Worm (Caenorhabditis elegans) whole organism, L1 larva: Measurements from ENCODE around the gene F44E2.10.

Experiments used
- C04F5.9 ChIP-seq: sonication (generic microtip); optimal IDR thresholded peaks from 2 replicates; lab custom pipeline; 2016; ENCODE audit warnings: missing genetic modification characterization, missing compliant biosample characterization
- C16A3.4 ChIP-seq: fragments of 150-350 bp; optimal IDR thresholded peaks from 2 replicates; lab custom pipeline; 2014; ENCODE audit warnings: missing biosample characterization, missing genetic modification characterization
- C34B4.2 ChIP-seq: sonication (generic microtip); optimal IDR thresholded peaks from 2 replicates; lab custom pipeline; 2017; ENCODE audit warnings: mild to moderate bottlenecking, missing genetic modification characterization, missing compliant biosample characterization
- F16B12.6 ChIP-seq: fragments of 150-350 bp; optimal IDR thresholded peaks from 2 replicates; lab custom pipeline; 2014; ENCODE audit warnings: missing biosample characterization, missing genetic modification characterization
- aha-1 ChIP-seq: fragments of 150-350 bp; optimal IDR thresholded peaks from 2 replicates; lab custom pipeline; 2014; ENCODE audit warnings: missing biosample characterization, missing genetic modification characterization
- alr-1 ChIP-seq: fragments of 200-800 bp; sonication (Bioruptor generic); optimal IDR thresholded peaks from 2 replicates; lab custom pipeline; 2018; ENCODE audit warnings: borderline replicate concordance, mild to moderate bottlenecking, missing genetic modification characterization, missing compliant biosample characterization
- ama-1 ChIP-seq: fragments of 150-350 bp; optimal IDR thresholded peaks from 2 replicates; lab custom pipeline; 2014
- blmp-1 ChIP-seq: fragments of 150-350 bp; optimal IDR thresholded peaks from 2 replicates; lab custom pipeline; 2014; ENCODE audit warnings: missing biosample characterization, missing genetic modification characterization
- ceh-8 ChIP-seq: fragments of 200-800 bp; sonication (Bioruptor generic); optimal IDR thresholded peaks from 2 replicates; lab custom pipeline; 2018; ENCODE audit warnings: mild to moderate bottlenecking, missing genetic modification characterization, moderate library complexity, missing compliant biosample characterization
- ceh-90 ChIP-seq: sonication (generic microtip); optimal IDR thresholded peaks from 2 replicates; lab custom pipeline; 2016; ENCODE audit warnings: missing genetic modification characterization, missing compliant biosample characterization
- ces-1 ChIP-seq: fragments of 150-350 bp; optimal IDR thresholded peaks from 2 replicates; lab custom pipeline; 2014; ENCODE audit warnings: missing biosample characterization, missing genetic modification reagents, missing genetic modification characterization
- dsc-1 ChIP-seq: sonication (generic microtip); optimal IDR thresholded peaks from 2 replicates; lab custom pipeline; 2016; ENCODE audit warnings: mild to moderate bottlenecking, missing genetic modification characterization, missing compliant biosample characterization
- efl-1 ChIP-seq, 4 experiments: fragments of 150-350 bp; optimal IDR thresholded peaks in 3 of 4; peaks in 1 of 4; 1 replicate in 1 of 4; 2 replicates in 3 of 4; lab custom pipeline; 2014; ENCODE audit warnings: missing biosample characterization in 2 of 4, missing genetic modification characterization in 2 of 4, missing genetic modification reagents in 2 of 4
- efl-3 ChIP-seq: fragments of 200-800 bp; sonication (Bioruptor generic); optimal IDR thresholded peaks from 2 replicates; lab custom pipeline; 2018; ENCODE audit warnings: mild to moderate bottlenecking, missing genetic modification characterization, missing compliant biosample characterization
- egl-13 ChIP-seq: sonication (generic microtip); optimal IDR thresholded peaks from 2 replicates; lab custom pipeline; 2016; ENCODE audit warnings: missing genotype, missing genetic modification reagents, missing genetic modification characterization, missing compliant biosample characterization
- elt-2 ChIP-seq: sonication (generic microtip); optimal IDR thresholded peaks from 2 replicates; lab custom pipeline; 2016; ENCODE audit warnings: missing genetic modification characterization, mild to moderate bottlenecking, inconsistent platforms, missing compliant biosample characterization, missing genetic modification reagents
- fkh-10 ChIP-seq: sonication (generic microtip); optimal IDR thresholded peaks from 2 replicates; lab custom pipeline; 2017; ENCODE audit warnings: missing biosample characterization, missing genetic modification reagents, missing genetic modification characterization
- fkh-8 ChIP-seq: sonication (generic microtip); optimal IDR thresholded peaks from 2 replicates; lab custom pipeline; 2016; ENCODE audit warnings: mild to moderate bottlenecking, missing genetic modification characterization, missing compliant biosample characterization
- fos-1 ChIP-seq: fragments of 150-350 bp; optimal IDR thresholded peaks from 2 replicates; lab custom pipeline; 2014; ENCODE audit warnings: missing biosample characterization, missing genetic modification characterization
- grh-1 ChIP-seq: fragments of 200-800 bp; sonication (Bioruptor generic); IDR thresholded peaks from 2 replicates; pipeline ENCODE4 v1.3.6; 2022; ENCODE audit warnings: missing genetic modification reagents, missing genetic modification characterization, missing compliant biosample characterization
- hpl-2 ChIP-seq: fragments of 150-350 bp; optimal IDR thresholded peaks from 2 replicates; lab custom pipeline; 2014; ENCODE audit warnings: missing biosample characterization, missing genetic modification reagents, missing genetic modification characterization
- irx-1 ChIP-seq: sonication (generic microtip); optimal IDR thresholded peaks from 2 replicates; lab custom pipeline; 2016; ENCODE audit warnings: missing genetic modification characterization, missing compliant biosample characterization
- isw-1 ChIP-seq: fragments of 200-800 bp; sonication (Bioruptor generic); IDR thresholded peaks from 2 replicates; pipeline ENCODE4 v1.3.6; 2022; ENCODE audit warnings: missing genetic modification characterization, missing compliant biosample characterization
- jun-1 ChIP-seq: fragments of 150-350 bp; optimal IDR thresholded peaks from 2 replicates; lab custom pipeline; 2014; ENCODE audit warnings: missing biosample characterization, missing genetic modification reagents, missing genetic modification characterization
- lin-14 ChIP-seq: fragments of 200-800 bp; sonication (Bioruptor generic); optimal IDR thresholded peaks from 2 replicates; lab custom pipeline; 2018; ENCODE audit warnings: mild to moderate bottlenecking, missing genetic modification characterization, moderate library complexity, missing compliant biosample characterization
- lin-35 ChIP-seq, 2 experiments: fragments of 150-350 bp; optimal IDR thresholded peaks; 2 replicates each; lab custom pipeline; 2014; ENCODE audit warnings: missing biosample characterization in 2 of 2, missing genetic modification characterization in 2 of 2, missing genetic modification reagents in 2 of 2
- lin-39 ChIP-seq: fragments of 150-350 bp; optimal IDR thresholded peaks from 2 replicates; lab custom pipeline; 2014; ENCODE audit warnings: missing biosample characterization, missing genetic modification reagents, missing genetic modification characterization
- lir-3 ChIP-seq: sonication (generic microtip); optimal IDR thresholded peaks from 2 replicates; lab custom pipeline; 2016; ENCODE audit warnings: mild to moderate bottlenecking, missing genetic modification characterization, moderate library complexity, missing compliant biosample characterization; ENCODE audit not compliant: poor library complexity
- mab-9 ChIP-seq: fragments of 200-800 bp; sonication (Bioruptor generic); IDR thresholded peaks from 2 replicates; pipeline ENCODE4 v1.3.6; 2022; ENCODE audit warnings: missing genetic modification reagents, missing genetic modification characterization, missing compliant biosample characterization
- nhr-11 ChIP-seq: fragments of 150-350 bp; optimal IDR thresholded peaks from 2 replicates; lab custom pipeline; 2014; ENCODE audit warnings: missing biosample characterization, missing genetic modification characterization
- nhr-12 ChIP-seq: sonication (generic microtip); optimal IDR thresholded peaks from 2 replicates; lab custom pipeline; 2017; ENCODE audit warnings: missing biosample characterization, missing genetic modification characterization
- nhr-28 ChIP-seq: fragments of 150-350 bp; optimal IDR thresholded peaks from 2 replicates; lab custom pipeline; 2014; ENCODE audit warnings: missing biosample characterization, missing genetic modification characterization
- nhr-47 ChIP-seq: sonication (generic microtip); optimal IDR thresholded peaks from 2 replicates; lab custom pipeline; 2016; ENCODE audit warnings: mild to moderate bottlenecking, missing genetic modification characterization, moderate library complexity, missing compliant biosample characterization
- nhr-71 ChIP-seq: sonication (generic microtip); optimal IDR thresholded peaks from 2 replicates; lab custom pipeline; 2016; ENCODE audit warnings: mild to moderate bottlenecking, missing genetic modification characterization, moderate library complexity, missing compliant biosample characterization
- nhr-76 ChIP-seq: sonication (generic microtip); optimal IDR thresholded peaks from 2 replicates; lab custom pipeline; 2017; ENCODE audit warnings: missing biosample characterization, missing genetic modification characterization
- nhr-77 ChIP-seq: fragments of 150-350 bp; optimal IDR thresholded peaks from 2 replicates; lab custom pipeline; 2014; ENCODE audit warnings: missing biosample characterization, missing genetic modification characterization
- nhr-85 ChIP-seq: sonication (generic microtip); peaks from one replicate; lab custom pipeline; 2016; ENCODE audit warnings: missing genetic modification characterization, inconsistent platforms, missing compliant biosample characterization
- nhr-90 ChIP-seq: sonication (generic microtip); optimal IDR thresholded peaks from 2 replicates; lab custom pipeline; 2016; ENCODE audit warnings: mild to moderate bottlenecking, missing genetic modification characterization, missing compliant biosample characterization; ENCODE audit not compliant: poor library complexity
- pax-3 ChIP-seq: fragments of 200-800 bp; sonication (Bioruptor generic); optimal IDR thresholded peaks from 2 replicates; lab custom pipeline; 2018; ENCODE audit warnings: mild to moderate bottlenecking, missing genetic modification characterization, moderate library complexity, missing compliant biosample characterization
- pqm-1 ChIP-seq: sonication (generic microtip); optimal IDR thresholded peaks from 3 replicates; lab custom pipeline; 2017; ENCODE audit warnings: missing biosample characterization, missing genetic modification characterization
- rnt-1 ChIP-seq: sonication (generic microtip); optimal IDR thresholded peaks from 2 replicates; lab custom pipeline; 2016; ENCODE audit warnings: mild to moderate bottlenecking, missing genetic modification characterization, moderate library complexity, missing compliant biosample characterization
- skn-1 ChIP-seq: fragments of 150-350 bp; optimal IDR thresholded peaks from 2 replicates; lab custom pipeline; 2014; ENCODE audit warnings: missing biosample characterization, missing genetic modification characterization
- snpc-4 ChIP-seq: fragments of 150-350 bp; optimal IDR thresholded peaks from 2 replicates; lab custom pipeline; 2014; ENCODE audit warnings: missing biosample characterization, missing genetic modification characterization
- snu-23 ChIP-seq: sonication (generic microtip); optimal IDR thresholded peaks from 2 replicates; lab custom pipeline; 2016; ENCODE audit warnings: missing genetic modification characterization, missing compliant biosample characterization
- sup-37 ChIP-seq: fragments of 200-800 bp; sonication (Bioruptor generic); optimal IDR thresholded peaks from 2 replicates; lab custom pipeline; 2018; ENCODE audit warnings: mild to moderate bottlenecking, missing genetic modification characterization, missing compliant biosample characterization
- swsn-7 ChIP-seq: sonication (generic microtip); optimal IDR thresholded peaks from 2 replicates; lab custom pipeline; 2016; ENCODE audit warnings: missing genetic modification characterization, missing compliant biosample characterization
- tlp-1 ChIP-seq: fragments of 150-350 bp; optimal IDR thresholded peaks from 2 replicates; lab custom pipeline; 2014; ENCODE audit warnings: missing biosample characterization, missing genetic modification characterization
- unc-30 ChIP-seq: sonication (generic microtip); optimal IDR thresholded peaks from 2 replicates; lab custom pipeline; 2017; ENCODE audit warnings: missing biosample characterization, missing genetic modification characterization
- unc-62 ChIP-seq: fragments of 150-350 bp; optimal IDR thresholded peaks from 2 replicates; lab custom pipeline; 2014; ENCODE audit warnings: missing biosample characterization, missing genetic modification reagents, missing genetic modification characterization
- vab-15 ChIP-seq: sonication (generic microtip); optimal IDR thresholded peaks from 2 replicates; lab custom pipeline; 2017; ENCODE audit warnings: missing genotype, mild to moderate bottlenecking, missing genetic modification characterization, missing compliant biosample characterization
- xbp-1 ChIP-seq: sonication (generic microtip); optimal IDR thresholded peaks from 2 replicates; lab custom pipeline; 2016; ENCODE audit warnings: missing genetic modification characterization, missing compliant biosample characterization
- zag-1 ChIP-seq: fragments of 150-350 bp; optimal IDR thresholded peaks from 2 replicates; lab custom pipeline; 2014; ENCODE audit warnings: missing biosample characterization, missing genetic modification characterization
- ztf-11 ChIP-seq, 2 experiments: sonication (generic microtip); optimal IDR thresholded peaks; 2 replicates each; lab custom pipeline; 2016 to 2017; ENCODE audit warnings: missing genetic modification characterization in 2 of 2, missing biosample characterization in 1 of 2, missing compliant biosample characterization in 1 of 2

Gene F44E2.10

DNA sequence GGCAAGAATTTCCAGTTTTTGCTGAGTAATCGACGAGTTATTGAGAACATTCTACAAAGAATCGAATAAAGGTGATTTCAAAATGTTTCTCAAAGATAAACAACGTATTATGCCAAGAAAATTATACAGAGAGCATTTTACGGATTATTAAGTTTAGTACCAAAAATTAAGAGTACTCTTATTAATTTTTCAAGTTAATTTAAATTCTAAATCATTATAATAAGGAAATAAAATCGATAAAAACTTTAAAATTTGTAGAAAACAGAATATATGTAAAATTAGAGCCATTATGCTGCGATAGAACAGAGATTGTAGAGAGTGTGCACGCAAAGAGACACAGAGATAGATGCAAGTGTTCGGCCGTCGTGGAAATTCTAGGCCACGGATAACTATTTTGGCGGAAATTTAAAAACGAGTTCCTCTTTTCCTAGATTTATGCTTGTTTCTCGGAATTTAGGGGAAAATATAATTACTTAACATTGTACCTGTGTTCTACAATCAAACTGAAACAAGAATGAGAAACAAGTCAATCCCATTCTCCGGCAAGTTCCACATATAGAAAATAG is 19.7 kb upstream of the F44E2.10 start, which contains the start of gene F44E2.9:
TSS of gene F44E2.9 (minus strand) at position 51 of the 566 bp plus-strand sequence.
- TF ChIP-seq xbp-1 (tag; lab: Kevin White, UChicago) (peak; percentile 65), C16A3.4 (peak; percentile 39), ces-1 (GFP tag; lab: Kevin White, UChicago) (no peak), lir-3 (tag; lab: Kevin White, UChicago) (peak; percentile 93), swsn-7 (tag; lab: Kevin White, UChicago) (peak; percentile 69), fos-1 (tag; lab: Kevin White, UChicago) (no peak), nhr-11 (tag; lab: Kevin White, UChicago) (no peak), elt-2 (tag; lab: Kevin White, UChicago) (peak; percentile 16), nhr-85 (peak; percentile 81), jun-1 (no peak), C04F5.9 (tag; lab: Kevin White, UChicago) (peak; percentile 69), isw-1 (GFP tag; lab: Robert Waterston, UW) (peak; percentile 67), lin-14 (GFP tag; lab: Kevin White, UChicago) (peak; percentile 91), mab-9 (GFP tag; lab: Robert Waterston, UW) (no peak), lin-35 (GFP tag; optimal IDR thresholded peaks at IDR 0.05; lab: Kevin White, UChicago) (peak; percentile 96), unc-62 (no peak), ceh-90 (peak; percentile 88), F16B12.6 (peak; percentile 50), efl-3 (GFP tag; lab: Kevin White, UChicago) (no peak), blmp-1 (peak; percentile 16), pqm-1 (tag; lab: Kevin White, UChicago) (no peak), snu-23 (GFP tag; lab: Kevin White, UChicago) (peak; percentile 73), egl-13 (peak; percentile 64), zag-1 (no peak), skn-1 (tag; lab: Kevin White, UChicago) (peak; percentile 81), ztf-11 (tag; optimal IDR thresholded peaks at IDR 0.05; lab: Kevin White, UChicago) (peak in 1 of 2 experiments; percentile 78), nhr-71 (peak; percentile 80), alr-1 (tag; lab: Kevin White, UChicago) (no peak), ama-1 (lab: Kevin White, UChicago) (no peak), tlp-1 (tag; lab: Kevin White, UChicago) (no peak), fkh-10 (GFP tag; lab: Kevin White, UChicago) (peak; percentile 7), fkh-8 (tag; lab: Kevin White, UChicago) (peak; percentile 43), vab-15 (tag; lab: Kevin White, UChicago) (no peak), nhr-76 (tag; lab: Kevin White, UChicago) (no peak), nhr-77 (no peak), ceh-8 (GFP tag; lab: Kevin White, UChicago) (peak; percentile 26), pax-3 (tag; lab: Kevin White, UChicago) (peak; percentile 69), rnt-1 (tag; lab: Kevin White, UChicago) (peak; percentile 96), nhr-28 (no peak), dsc-1 (tag; lab: Kevin White, UChicago) (no peak), lin-39 (tag; lab: Kevin White, UChicago) (no peak), nhr-90 (tag; lab: Kevin White, UChicago) (peak; percentile 79), efl-1 (optimal IDR thresholded peaks at IDR 0.05; lab: Kevin White, UChicago) (peak; percentile 94 to 95), efl-1 (GFP tag; optimal IDR thresholded peaks at IDR 0.05 in 1 of 2; lab: Kevin White, UChicago) (peak; percentile 94 to 99), aha-1 (tag; lab: Kevin White, UChicago) (no peak), unc-30 (tag; lab: Kevin White, UChicago) (no peak), hpl-2 (GFP tag; lab: Kevin White, UChicago) (no peak), nhr-12 (tag; lab: Kevin White, UChicago) (no peak), snpc-4 (tag; lab: Kevin White, UChicago) (peak; percentile 22), nhr-47 (tag; lab: Kevin White, UChicago) (no peak), irx-1 (tag; lab: Kevin White, UChicago) (peak; percentile 62), grh-1 (GFP tag; lab: Robert Waterston, UW) (no peak), C34B4.2 (no peak), sup-37 (GFP tag; lab: Kevin White, UChicago) (no peak)
